Worm (Caenorhabditis elegans) whole organism, late embryonic: Measurements from ENCODE around the gene F53E4.2.

ENCODE experiments used
- T23F11.4 ChIP-seq: fragments of 200-800 bp; sonication (Bioruptor generic); optimal IDR thresholded peaks from 2 replicates; lab custom pipeline; 2018; ENCODE audit warnings: mild to moderate bottlenecking, missing genetic modification characterization, missing compliant biosample characterization
- Y22D7AL.16 ChIP-seq: sonication (generic microtip); optimal IDR thresholded peaks from 2 replicates; lab custom pipeline; 2016; ENCODE audit warnings: missing genetic modification characterization, missing compliant biosample characterization
- ama-1 ChIP-seq: fragments of 150-350 bp; optimal IDR thresholded peaks from 2 replicates; lab custom pipeline; 2014
- ceh-22 ChIP-seq: sonication (generic microtip); optimal IDR thresholded peaks from 2 replicates; lab custom pipeline; 2017; ENCODE audit warnings: missing biosample characterization, missing genetic modification characterization
- ceh-24 ChIP-seq: sonication (generic microtip); optimal IDR thresholded peaks from 2 replicates; lab custom pipeline; 2016; ENCODE audit warnings: mild to moderate bottlenecking, missing genetic modification characterization, missing compliant biosample characterization
- ceh-34 ChIP-seq: sonication (generic microtip); optimal IDR thresholded peaks from 2 replicates; lab custom pipeline; 2016; ENCODE audit warnings: mild to moderate bottlenecking, missing genetic modification characterization, missing compliant biosample characterization
- ceh-6 ChIP-seq: fragments of 200-800 bp; sonication (Bioruptor generic); optimal IDR thresholded peaks from 2 replicates; lab custom pipeline; 2018; ENCODE audit warnings: mild to moderate bottlenecking, missing genetic modification characterization, missing compliant biosample characterization
- ceh-9 ChIP-seq: sonication (generic microtip); optimal IDR thresholded peaks from 2 replicates; lab custom pipeline; 2016; ENCODE audit warnings: mild to moderate bottlenecking, missing genetic modification characterization, inconsistent platforms, missing compliant biosample characterization
- elt-2 ChIP-seq: sonication (generic microtip); optimal IDR thresholded peaks from 2 replicates; lab custom pipeline; 2016; ENCODE audit warnings: missing genetic modification reagents, missing genetic modification characterization, missing compliant biosample characterization
- ets-4 ChIP-seq: sonication (generic microtip); optimal IDR thresholded peaks from 2 replicates; lab custom pipeline; 2016; ENCODE audit warnings: missing genetic modification characterization, missing compliant biosample characterization
- hlh-13 ChIP-seq: fragments of 200-800 bp; sonication (Bioruptor generic); optimal IDR thresholded peaks from 2 replicates; lab custom pipeline; 2018; ENCODE audit warnings: mild to moderate bottlenecking, missing genetic modification characterization, missing compliant biosample characterization
- hlh-6 ChIP-seq: sonication (generic microtip); optimal IDR thresholded peaks from 2 replicates; lab custom pipeline; 2016; ENCODE audit warnings: missing genotype, missing genetic modification characterization, missing compliant biosample characterization
- hlh-8 ChIP-seq: sonication (generic microtip); optimal IDR thresholded peaks from 2 replicates; lab custom pipeline; 2016; ENCODE audit warnings: missing genotype, missing genetic modification characterization, missing compliant biosample characterization
- mec-3 ChIP-seq: sonication (generic microtip); optimal IDR thresholded peaks from 2 replicates; lab custom pipeline; 2016; ENCODE audit warnings: borderline replicate concordance, missing genetic modification characterization, missing compliant biosample characterization
- nfya-1 ChIP-seq: sonication (generic microtip); optimal IDR thresholded peaks from 2 replicates; lab custom pipeline; 2017; ENCODE audit warnings: missing genetic modification characterization, mild to moderate bottlenecking, missing compliant biosample characterization, antibody characterized with exemption, moderate library complexity
- nhr-11 ChIP-seq: fragments of 150-350 bp; optimal IDR thresholded peaks from 2 replicates; lab custom pipeline; 2014; ENCODE audit warnings: missing biosample characterization, missing genetic modification characterization
- npax-4 ChIP-seq: sonication (generic microtip); optimal IDR thresholded peaks from 2 replicates; lab custom pipeline; 2016; ENCODE audit warnings: missing genetic modification characterization, missing compliant biosample characterization
- odd-2 ChIP-seq: sonication (generic microtip); optimal IDR thresholded peaks from 2 replicates; lab custom pipeline; 2017; ENCODE audit warnings: antibody characterized with exemption, mild to moderate bottlenecking, missing genetic modification characterization, missing compliant biosample characterization
- pax-1 ChIP-seq: fragments of 150-350 bp; optimal IDR thresholded peaks from 2 replicates; lab custom pipeline; 2014; ENCODE audit warnings: missing biosample characterization, missing genetic modification characterization
- rnt-1 ChIP-seq: sonication (generic microtip); optimal IDR thresholded peaks from 2 replicates; lab custom pipeline; 2016; ENCODE audit warnings: missing genetic modification characterization, missing compliant biosample characterization
- syd-9 ChIP-seq: sonication (generic microtip); optimal IDR thresholded peaks from 2 replicates; lab custom pipeline; 2016; ENCODE audit warnings: mild to moderate bottlenecking, missing genetic modification characterization, moderate library complexity, missing compliant biosample characterization
- tbx-2 ChIP-seq: sonication (generic microtip); optimal IDR thresholded peaks from 2 replicates; lab custom pipeline; 2016; ENCODE audit warnings: missing genetic modification characterization, missing compliant biosample characterization
- tbx-7 ChIP-seq: sonication (generic microtip); optimal IDR thresholded peaks from 2 replicates; lab custom pipeline; 2016; ENCODE audit warnings: missing genotype, missing genetic modification characterization, missing compliant biosample characterization
- ttx-3 ChIP-seq: sonication (generic microtip); optimal IDR thresholded peaks from 2 replicates; lab custom pipeline; 2016; ENCODE audit warnings: missing genetic modification reagents, missing genetic modification characterization, missing compliant biosample characterization
- unc-3 ChIP-seq, 2 experiments: fragments of 200-800 bp in 1 of 2; sonication (Bioruptor generic) in 1 of 2; sonication (generic microtip) in 1 of 2; conservative IDR thresholded peaks in 1 of 2; optimal IDR thresholded peaks in 1 of 2; 2 replicates each; pipeline versions ENCODE4 v1.3.6 to Lab custom; 2016 to 2022; ENCODE audit warnings: missing compliant biosample characterization in 2 of 2, missing genetic modification characterization in 2 of 2, missing genetic modification reagents in 1 of 2
- unc-55 ChIP-seq: sonication (generic microtip); optimal IDR thresholded peaks from 2 replicates; lab custom pipeline; 2017; ENCODE audit warnings: missing biosample characterization, missing genetic modification reagents, missing genetic modification characterization
- unc-86 ChIP-seq: sonication (generic microtip); optimal IDR thresholded peaks from 2 replicates; lab custom pipeline; 2016; ENCODE audit warnings: missing genetic modification characterization, missing compliant biosample characterization
- zip-5 ChIP-seq: sonication (generic microtip); optimal IDR thresholded peaks from 2 replicates; lab custom pipeline; 2016; ENCODE audit warnings: missing genetic modification characterization, missing compliant biosample characterization

Gene F53E4.2

DNA sequence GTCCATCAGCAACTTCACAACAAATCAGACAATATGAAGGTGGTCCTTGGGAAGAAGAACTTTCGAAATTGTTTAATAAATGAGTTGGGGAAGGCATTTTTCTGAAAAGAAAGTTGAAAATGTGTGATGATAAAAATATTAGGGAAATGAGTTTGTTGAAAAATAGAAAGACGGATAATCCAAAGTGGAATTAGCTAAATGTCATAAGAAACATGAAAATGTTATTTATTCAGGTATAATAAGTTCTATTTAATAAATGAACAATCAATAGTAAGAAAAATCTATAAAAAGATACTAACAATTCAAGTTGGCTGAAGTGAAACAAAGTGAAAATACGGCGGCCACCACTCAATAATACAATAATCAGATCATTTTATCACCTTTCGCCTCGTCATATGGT lies 48.0 kb downstream of the F53E4.2 start, which contains the start of gene nhr-53:
nhr-53 (minus strand) TSS at position 101 of the 400 bp plus-strand sequence.
- TF ChIP-seq pax-1 (tag; lab: Kevin White, UChicago): no peak
- TF ChIP-seq ets-4: no peak
- no peak for TF ChIP-seq ceh-24 (tag; lab: Kevin White, UChicago)
- TF ChIP-seq elt-2 (tag; lab: Kevin White, UChicago): no peak
- TF ChIP-seq zip-5: no peak
- TF ChIP-seq nhr-11 (tag; lab: Kevin White, UChicago): no peak
- no peak for TF ChIP-seq unc-86 (tag; lab: Kevin White, UChicago)
- TF ChIP-seq mec-3 (tag; lab: Kevin White, UChicago): no peak

DNA sequence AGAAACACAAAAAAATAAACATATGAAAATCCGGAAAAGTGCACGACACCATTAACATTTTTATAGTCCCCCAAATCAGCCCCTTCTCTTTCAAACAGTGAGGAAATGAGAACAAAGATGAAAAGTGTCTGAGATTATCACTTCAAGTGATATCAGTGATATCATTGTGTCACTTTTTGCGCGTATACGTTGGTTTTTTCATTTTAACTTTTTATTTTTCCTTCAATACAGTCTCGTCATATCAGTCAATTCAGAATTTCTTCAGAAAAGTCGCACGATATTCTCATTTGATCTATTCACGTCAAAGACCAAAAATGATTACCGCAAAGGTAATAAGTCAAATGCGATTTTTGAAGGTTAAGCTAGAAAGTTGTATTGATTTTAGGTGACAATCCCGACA lies 50.5 kb downstream of the F53E4.2 start, which contains the start of gene twk-34:
twk-34 (plus strand) TSS at position 216 of the 400 bp plus-strand sequence.
- no peak for TF ChIP-seq ceh-9 (tag; lab: Kevin White, UChicago)
- TF ChIP-seq T23F11.4 (GFP tag; lab: Kevin White, UChicago): no peak
- TF ChIP-seq rnt-1: no peak
- no peak for TF ChIP-seq unc-55 (GFP tag; lab: Kevin White, UChicago)
- no peak for TF ChIP-seq ama-1 (lab: Kevin White, UChicago)
- no peak for TF ChIP-seq nfya-1 (tag; lab: Kevin White, UChicago)
- no peak for TF ChIP-seq hlh-13 (GFP tag; lab: Kevin White, UChicago)
- TF ChIP-seq hlh-6 (tag; lab: Kevin White, UChicago): no peak
- TF ChIP-seq hlh-8 (tag; lab: Kevin White, UChicago): no peak
- TF ChIP-seq odd-2 (tag; lab: Kevin White, UChicago): no peak
- TF ChIP-seq unc-3 (GFP tag; conservative IDR thresholded peaks at IDR 0.05; lab: Robert Waterston, UW): no peak
- TF ChIP-seq unc-3 (tag; optimal IDR thresholded peaks at IDR 0.05; lab: Kevin White, UChicago): no peak
- no peak for TF ChIP-seq Y22D7AL.16 (tag; lab: Kevin White, UChicago)
- TF ChIP-seq ceh-6 (GFP tag; lab: Kevin White, UChicago): no peak
- no peak for TF ChIP-seq ceh-34
- no peak for TF ChIP-seq ttx-3 (tag; lab: Kevin White, UChicago)
- no peak for TF ChIP-seq npax-4 (tag; lab: Kevin White, UChicago)
- TF ChIP-seq tbx-2: no peak
- TF ChIP-seq ceh-22 (tag; lab: Kevin White, UChicago): no peak
- no peak for TF ChIP-seq syd-9 (tag; lab: Kevin White, UChicago)
- no peak for TF ChIP-seq tbx-7
